Worm (Caenorhabditis elegans): ENCODE results near the gene srw-8.

DNA sequence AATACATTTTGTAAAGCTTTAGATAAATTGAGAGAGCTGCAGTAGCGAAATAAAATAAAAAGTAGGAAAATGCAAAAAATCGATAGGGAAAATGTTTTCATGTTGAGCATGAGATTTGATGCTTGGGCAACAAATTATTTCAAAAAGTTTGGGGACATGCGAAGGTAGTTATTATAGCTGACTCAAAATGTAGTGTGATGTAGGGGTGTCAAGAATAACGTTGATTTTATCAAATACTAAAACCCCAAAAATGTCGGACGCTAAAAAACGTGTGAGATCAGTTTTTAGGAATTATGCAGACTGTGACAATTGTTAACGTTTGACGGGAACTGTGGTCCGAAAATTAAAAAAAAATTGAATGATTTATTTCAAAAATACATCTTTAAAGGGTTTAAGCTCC lies 12.8 kb downstream of the srw-8 start, which contains the start of gene irld-12:
- TF ChIP-seq fkh-6 (tag; optimal IDR thresholded peaks at IDR 0.05) (no peak), dve-1 (tag; optimal IDR thresholded peaks at IDR 0.05) (no peak), sox-2 (GFP tag; IDR thresholded peaks at IDR 0.05) (no peak), ref-2 (tag; optimal IDR thresholded peaks at IDR 0.05) (no peak), ceh-6 (GFP tag; optimal IDR thresholded peaks at IDR 0.05) (no peak), T23F11.4 (GFP tag; optimal IDR thresholded peaks at IDR 0.05) (no peak), unc-42 (tag; optimal IDR thresholded peaks at IDR 0.05) (no peak), pag-3 (tag; optimal IDR thresholded peaks at IDR 0.05; ENCODE audit: borderline replicate concordance) (no peak), pha-4 (tag; optimal IDR thresholded peaks at IDR 0.05) (no peak), C08G9.2 (tag; optimal IDR thresholded peaks at IDR 0.05) (no peak)

Data from whole organism, late embryonic.